Fruit fly (Drosophila melanogaster) whole organism, embryonic: ENCODE data around the gene CG9662.

Experiments used
- Adf1 ChIP-seq: fragments of 200-800 bp; sonication (Bioruptor generic); IDR thresholded peaks from 2 replicates; pipeline ENCODE4 v1.3.6; 2022; ENCODE audit warnings: missing biosample characterization, missing genetic modification characterization
- CG12236 ChIP-seq: fragments of 200-800 bp; sonication (Bioruptor generic); optimal IDR thresholded peaks from 2 replicates; lab custom pipeline; 2016; ENCODE audit warnings: missing biosample characterization, missing genetic modification characterization
- CG12744 ChIP-seq: fragments of 200-800 bp; sonication (Bioruptor generic); optimal IDR thresholded peaks from 2 replicates; lab custom pipeline; 2016; ENCODE audit warnings: missing biosample characterization, missing genetic modification characterization
- CG13123 ChIP-seq: fragments of 200-800 bp; sonication (Bioruptor generic); optimal IDR thresholded peaks from 2 replicates; lab custom pipeline; 2016; ENCODE audit warnings: missing biosample characterization, missing genetic modification characterization
- CG13287 ChIP-seq: fragments of 200-800 bp; sonication (Bioruptor generic); IDR thresholded peaks from 2 replicates; pipeline ENCODE4 v1.3.6; 2022; ENCODE audit warnings: missing biosample characterization, missing genetic modification characterization; ENCODE audit not compliant: partially characterized antibody
- CG14710 ChIP-seq: fragments of 200-800 bp; sonication (Bioruptor generic); optimal IDR thresholded peaks from 3 replicates; lab custom pipeline; 2019; ENCODE audit warnings: missing biosample characterization, mild to moderate bottlenecking, missing genetic modification characterization, moderate library complexity
- CG1529 ChIP-seq: fragments of 200-800 bp; sonication (Bioruptor generic); optimal IDR thresholded peaks from 3 replicates; lab custom pipeline; 2018; ENCODE audit warnings: missing biosample characterization, missing genetic modification characterization
- CG17568 ChIP-seq: fragments of 200-800 bp; sonication (Bioruptor generic); optimal IDR thresholded peaks from 2 replicates; lab custom pipeline; 2018; ENCODE audit warnings: missing biosample characterization, mild to moderate bottlenecking, missing genetic modification characterization, moderate library complexity
- CG17829 ChIP-seq: fragments of 200-800 bp; optimal IDR thresholded peaks from 2 replicates; lab custom pipeline; 2019; ENCODE audit warnings: missing biosample characterization, mild to moderate bottlenecking, missing genetic modification characterization, moderate library complexity
- CG1832 ChIP-seq: fragments of 200-800 bp; sonication (Bioruptor generic); optimal IDR thresholded peaks from 2 replicates; lab custom pipeline; 2017; ENCODE audit warnings: missing biosample characterization, mild to moderate bottlenecking, missing genetic modification characterization, inconsistent platforms
- CG2199 ChIP-seq: fragments of 200-800 bp; sonication (Bioruptor generic); IDR thresholded peaks from 3 replicates; pipeline ENCODE4 v1.3.6; 2022; ENCODE audit warnings: missing biosample characterization, missing genetic modification characterization
- CG30403 ChIP-seq: fragments of 200-800 bp; sonication (Bioruptor generic); optimal IDR thresholded peaks from 3 replicates; lab custom pipeline; 2016; ENCODE audit warnings: missing biosample characterization, missing genetic modification characterization
- CG3163 ChIP-seq: fragments of 200-800 bp; sonication (Bioruptor generic); optimal IDR thresholded peaks from 3 replicates; lab custom pipeline; 2016; ENCODE audit warnings: missing biosample characterization, missing genetic modification characterization
- CG4328 ChIP-seq: fragments of 200-800 bp; sonication (Bioruptor generic); optimal IDR thresholded peaks from 3 replicates; lab custom pipeline; 2017; ENCODE audit warnings: missing biosample characterization, missing genetic modification reagents, missing genetic modification characterization
- CG6254 ChIP-seq: fragments of 200-800 bp; sonication (Bioruptor generic); optimal IDR thresholded peaks from 3 replicates; lab custom pipeline; 2017; ENCODE audit warnings: mild to moderate bottlenecking, missing biosample characterization, missing genetic modification reagents, missing genetic modification characterization
- Dbx ChIP-seq: fragments of 200-800 bp; sonication (Bioruptor generic); IDR thresholded peaks from 3 replicates; pipeline ENCODE4 v1.3.6; 2022; ENCODE audit warnings: missing biosample characterization, missing genetic modification characterization
- Fer1 ChIP-seq: fragments of 200-800 bp; sonication (Bioruptor generic); optimal IDR thresholded peaks from 2 replicates; lab custom pipeline; 2017; ENCODE audit warnings: missing biosample characterization, mild to moderate bottlenecking, missing genetic modification characterization
- H15 ChIP-seq: fragments of 200-800 bp; sonication (Bioruptor generic); IDR thresholded peaks from 3 replicates; pipeline ENCODE4 v1.3.6; 2022; ENCODE audit warnings: missing biosample characterization, missing genetic modification characterization
- HLH3B ChIP-seq: fragments of 200-800 bp; sonication (Bioruptor generic); IDR thresholded peaks from 2 replicates; pipeline ENCODE4 v1.3.6; 2022; ENCODE audit warnings: missing biosample characterization, missing genetic modification characterization
- Hr3 ChIP-seq: fragments of 200-800 bp; sonication (Bioruptor generic); optimal IDR thresholded peaks from 3 replicates; lab custom pipeline; 2016; ENCODE audit warnings: missing biosample characterization, missing genetic modification characterization
- Jarid2 ChIP-seq: fragments of 200-800 bp; sonication (Bioruptor generic); optimal IDR thresholded peaks from 3 replicates; lab custom pipeline; 2017; ENCODE audit warnings: mild to moderate bottlenecking, missing biosample characterization, missing genetic modification reagents, missing genetic modification characterization
- Lpt ChIP-seq: fragments of >200 bp; optimal IDR thresholded peaks from 2 replicates; lab custom pipeline; 2018; ENCODE audit warnings: missing biosample characterization, missing genetic modification characterization
- Trl ChIP-seq, 3 experiments: fragments of >200 bp in 2 of 3; fragments of 200-800 bp in 1 of 3; sonication (Bioruptor generic) in 1 of 3; optimal IDR thresholded peaks; 2 replicates in 1 of 3; 3 replicates in 2 of 3; lab custom pipeline; 2016 to 2017; ENCODE audit warnings: missing biosample characterization in 1 of 3, missing genetic modification characterization in 1 of 3
- aop ChIP-seq: fragments of 200-800 bp; sonication (Bioruptor generic); IDR thresholded peaks from 2 replicates; pipeline ENCODE4 v1.3.6; 2022; ENCODE audit warnings: missing biosample characterization, missing genetic modification characterization
- cg ChIP-seq: fragments of 200-800 bp; sonication (Bioruptor generic); optimal IDR thresholded peaks from 3 replicates; lab custom pipeline; 2019; ENCODE audit warnings: missing biosample characterization, mild to moderate bottlenecking, missing genetic modification characterization, moderate library complexity
- chinmo ChIP-seq: fragments of 200-800 bp; sonication (Bioruptor generic); IDR thresholded peaks from 4 replicates; pipeline ENCODE4 v1.3.6; 2022; ENCODE audit warnings: missing biosample characterization, missing genetic modification characterization; ENCODE audit not compliant: partially characterized antibody
- chm ChIP-seq: fragments of 200-800 bp; sonication (Bioruptor generic); IDR thresholded peaks from 2 replicates; pipeline ENCODE4 v1.3.6; 2022; ENCODE audit warnings: missing biosample characterization, missing genetic modification characterization
- ci ChIP-seq: fragments of 200-800 bp; sonication (Bioruptor generic); IDR thresholded peaks from 3 replicates; pipeline ENCODE4 v1.3.6; 2022; ENCODE audit warnings: missing biosample characterization, missing genetic modification characterization
- emc ChIP-seq: fragments of 200-800 bp; sonication (Bioruptor generic); optimal IDR thresholded peaks from 2 replicates; lab custom pipeline; 2016; ENCODE audit warnings: missing biosample characterization, missing genetic modification characterization
- fd3F ChIP-seq: fragments of 200-800 bp; sonication (Bioruptor generic); optimal IDR thresholded peaks from 2 replicates; lab custom pipeline; 2018; ENCODE audit warnings: missing biosample characterization, mild to moderate bottlenecking, missing genetic modification characterization, moderate library complexity
- insv ChIP-seq, 2 experiments: fragments of 200-800 bp; sonication (Bioruptor generic); optimal IDR thresholded peaks; 3 replicates each; lab custom pipeline; 2016 to 2018; ENCODE audit warnings: missing biosample characterization in 2 of 2, missing genetic modification characterization in 2 of 2
- inv ChIP-seq: fragments of 200-800 bp; sonication (Bioruptor generic); IDR thresholded peaks from 2 replicates; pipeline ENCODE4 v1.3.6; 2022; ENCODE audit warnings: missing biosample characterization, missing genetic modification characterization; ENCODE audit not compliant: partially characterized antibody
- kay ChIP-seq: fragments of 200-800 bp; sonication (Bioruptor generic); optimal IDR thresholded peaks from 2 replicates; lab custom pipeline; 2016; ENCODE audit warnings: missing biosample characterization, missing genetic modification characterization
- kni ChIP-seq: fragments of 200-800 bp; sonication (Bioruptor generic); optimal IDR thresholded peaks from 3 replicates; lab custom pipeline; 2017; ENCODE audit warnings: mild to moderate bottlenecking, missing biosample characterization, missing genetic modification reagents, missing genetic modification characterization
- nau ChIP-seq: fragments of 200-800 bp; sonication (Bioruptor generic); optimal IDR thresholded peaks from 3 replicates; lab custom pipeline; 2017; ENCODE audit warnings: missing biosample characterization, mild to moderate bottlenecking, missing genetic modification characterization, missing genetic modification reagents
- nerfin-1 ChIP-seq: fragments of 200-800 bp; sonication (Bioruptor generic); optimal IDR thresholded peaks from 3 replicates; lab custom pipeline; 2019; ENCODE audit warnings: missing biosample characterization, mild to moderate bottlenecking, missing genetic modification characterization, moderate library complexity
- onecut ChIP-seq: fragments of 200-800 bp; sonication (Bioruptor generic); IDR thresholded peaks from 2 replicates; pipeline ENCODE4 v1.3.6; 2022; ENCODE audit warnings: missing biosample characterization, missing genetic modification characterization
- prd ChIP-seq, 3 experiments: fragments of >200 bp in 2 of 3; fragments of 200-800 bp in 1 of 3; sonication (Bioruptor generic) in 1 of 3; optimal IDR thresholded peaks in 2 of 3; IDR thresholded peaks in 1 of 3; 2 replicates in 2 of 3; 3 replicates in 1 of 3; pipeline versions ENCODE4 v1.3.6 to Lab custom; 2017 to 2022; ENCODE audit warnings: missing biosample characterization in 1 of 3, missing genetic modification characterization in 1 of 3
- sens ChIP-seq: fragments of 200-800 bp; sonication (Bioruptor generic); peaks from one replicate; lab custom pipeline; 2016; ENCODE audit warnings: missing biosample characterization, missing genetic modification characterization
- seq ChIP-seq: fragments of 200-800 bp; sonication (Bioruptor generic); IDR thresholded peaks from 2 replicates; pipeline ENCODE4 v1.3.6; 2022; ENCODE audit warnings: missing biosample characterization, missing genetic modification characterization
- sob ChIP-seq: fragments of 200-800 bp; sonication (Bioruptor generic); IDR thresholded peaks from 2 replicates; pipeline ENCODE4 v1.3.6; 2022; ENCODE audit warnings: missing biosample characterization, missing genetic modification characterization
- sr ChIP-seq: fragments of 200-800 bp; sonication (Bioruptor generic); IDR thresholded peaks from 3 replicates; pipeline ENCODE4 v1.3.6; 2022; ENCODE audit warnings: missing biosample characterization, missing genetic modification characterization
- ssp ChIP-seq: fragments of 200-800 bp; sonication (Bioruptor generic); IDR thresholded peaks from 2 replicates; pipeline ENCODE4 v1.3.6; 2022; ENCODE audit warnings: missing biosample characterization, missing genetic modification characterization
- ttk ChIP-seq: fragments of 200-800 bp; sonication (Bioruptor generic); IDR thresholded peaks from 2 replicates; pipeline ENCODE4 v2.1.2; 2022; ENCODE audit warnings: missing biosample characterization, missing genetic modification characterization
- vvl ChIP-seq: fragments of 200-800 bp; sonication (Bioruptor generic); IDR thresholded peaks from 2 replicates; pipeline ENCODE4 v1.3.6; 2022; ENCODE audit warnings: missing biosample characterization, missing genetic modification characterization
- zen2 ChIP-seq: fragments of 200-800 bp; sonication (Bioruptor generic); IDR thresholded peaks from 3 replicates; pipeline ENCODE4 v1.3.6; 2022; ENCODE audit warnings: missing biosample characterization, missing genetic modification characterization; ENCODE audit not compliant: partially characterized antibody

The CG9662 gene

DNA sequence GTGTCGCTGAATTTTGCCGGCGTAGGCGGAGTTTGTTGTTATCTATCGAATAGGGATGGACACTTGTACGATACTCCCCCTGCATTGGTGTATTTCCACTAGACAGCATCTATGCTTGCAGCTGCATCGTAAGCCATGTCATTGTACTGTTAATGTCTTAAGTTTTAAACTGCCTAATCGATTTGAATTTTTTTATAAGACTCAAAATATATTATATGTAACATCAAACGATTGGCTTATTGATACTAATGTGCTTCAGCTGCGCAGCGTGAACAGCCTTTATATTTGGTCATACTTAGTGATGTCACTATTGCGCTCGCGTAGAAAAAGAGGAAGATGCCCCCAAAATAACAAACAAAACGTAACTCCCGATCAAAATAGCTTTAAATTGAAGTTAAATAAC, at the start of gene CG9662, which contains the start of gene Ptpa (continued):
- TF ChIP-seq Hr3 (GFP tag; lab: Kevin White, UChicago) (peak; percentile 88), fd3F (GFP tag; lab: Kevin White, UChicago) (peak; percentile 57), CG12744 (GFP tag; lab: Kevin White, UChicago) (peak; percentile 75), CG13123 (GFP tag; lab: Kevin White, UChicago) (peak; percentile 57), CG17829 (tag; lab: Kevin White, UChicago) (peak; percentile 77), inv (GFP tag; lab: Robert Waterston, UW) (peak; percentile 93), kay (GFP tag; lab: Kevin White, UChicago) (peak; percentile 32), CG4328 (peak; percentile 32), H15 (GFP tag; lab: Robert Waterston, UW) (peak; percentile 58; the same call in 1 of the 3 replicates), CG1529 (no peak), CG14710 (tag; lab: Kevin White, UChicago) (peak; percentile 90), CG6254 (GFP tag; lab: Kevin White, UChicago) (no peak)

- TF ChIP-seq cg (GFP tag; lab: Kevin White, UChicago), result peak; percentile 29
- TF ChIP-seq sens, result peak; percentile 12
- no peak for TF ChIP-seq Lpt (GFP tag; lab: Kevin White, UChicago)
- peak; percentile 71; the same call in 1 of the 2 replicates for TF ChIP-seq seq (GFP tag; lab: Robert Waterston, UW)
- peak; percentile 26; the same call in 1 of the 2 replicates for TF ChIP-seq ttk (GFP tag; lab: Robert Waterston, UW)
- no peak for TF ChIP-seq Hr3 (GFP tag; lab: Kevin White, UChicago)
- TF ChIP-seq CG3163 (GFP tag; lab: Kevin White, UChicago), result peak; percentile 80
- peak; percentile 75 to 77 for TF ChIP-seq Trl (optimal IDR thresholded peaks at IDR 0.05; lab: Kevin White, UChicago)
- TF ChIP-seq Trl (GFP tag; optimal IDR thresholded peaks at IDR 0.05; lab: Kevin White, UChicago), result no peak
- TF ChIP-seq CG1832, result no peak
- TF ChIP-seq nerfin-1 (tag; lab: Kevin White, UChicago), result peak; percentile 30
- TF ChIP-seq, all 482 proteins: peak for 7
These were observed 49.4 kb upstream of the CG9662 start for dm6 chr2L:3425947-3426346.

dm6 chr2L:3422753-3423152, 46.2 kb upstream of the CG9662 start:
- TF ChIP-seq CG30403 (GFP tag; lab: Kevin White, UChicago), result no peak
- no peak for TF ChIP-seq emc (GFP tag; lab: Kevin White, UChicago)
- peak; percentile 18 for TF ChIP-seq Fer1 (GFP tag; lab: Kevin White, UChicago)
- TF ChIP-seq zen2 (GFP tag; lab: Robert Waterston, UW), result 0 out of 3 replicates have a peak, but pooled peaks have one; percentile 25
- no peak for TF ChIP-seq CG12236 (GFP tag; lab: Kevin White, UChicago)
- TF ChIP-seq chm, result peak; percentile 43; the same call in 1 of the 2 replicates
- peak; percentile 19 for TF ChIP-seq kni
- 0 out of 3 replicates have a peak, but pooled peaks have one; percentile 17 for TF ChIP-seq sr (GFP tag; lab: Robert Waterston, UW)
- TF ChIP-seq insv (GFP tag; optimal IDR thresholded peaks at IDR 0.05; lab: Kevin White, UChicago), result peak in 1 of 2 experiments; percentile 87
- TF ChIP-seq sob (GFP tag; lab: Robert Waterston, UW), result no peak
- TF ChIP-seq vvl (GFP tag; lab: Robert Waterston, UW), result peak; percentile 49; the same call in 1 of the 2 replicates
- TF ChIP-seq ci (GFP tag; lab: Robert Waterston, UW), result peak; percentile 56; the same call in 2 of the 3 replicates
- TF ChIP-seq chinmo (GFP tag; lab: Robert Waterston, UW), result peak; percentile 85; the same call in 2 of the 4 replicates
- no peak for TF ChIP-seq ssp (GFP tag; lab: Robert Waterston, UW)
- peak; percentile 26 for TF ChIP-seq CG17568 (GFP tag; lab: Kevin White, UChicago)
- 0 out of 2 replicates have a peak, but pooled peaks have one; percentile 19 for TF ChIP-seq onecut (GFP tag; lab: Robert Waterston, UW)
- TF ChIP-seq CG2199, result 0 out of 3 replicates have a peak, but pooled peaks have one; percentile 16
- no peak for TF ChIP-seq HLH3B (GFP tag; lab: Robert Waterston, UW)
- TF ChIP-seq Dbx, result 0 out of 3 replicates have a peak, but pooled peaks have one; percentile 29
- TF ChIP-seq Adf1, result peak; percentile 49; the same call in 1 of the 2 replicates
- TF ChIP-seq nau, result peak; percentile 4
- TF ChIP-seq CG13287 (GFP tag; lab: Robert Waterston, UW), result peak; percentile 28; the same call in 1 of the 2 replicates
- no peak for TF ChIP-seq prd (optimal IDR thresholded peaks at IDR 0.05; lab: Kevin White, UChicago)
- TF ChIP-seq prd (GFP tag; IDR thresholded peaks at IDR 0.05; lab: Robert Waterston, UW), result no peak
- 0 out of 2 replicates have a peak, but pooled peaks have one; percentile 25 for TF ChIP-seq aop
- peak; percentile 78 for TF ChIP-seq Jarid2 (GFP tag; lab: Kevin White, UChicago)
